Fruit fly (Drosophila melanogaster) S2 (cell line): ENCODE measurements around the gene Eig71Ed.

Source experiments
- CG8478 ChIP-seq: fragments of >200 bp; optimal IDR thresholded peaks from 2 replicates; lab custom pipeline; 2018
- CTCF ChIP-seq, 2 experiments: fragments of >200 bp; optimal IDR thresholded peaks; 2 replicates each; lab custom pipeline; 2018

DNA sequence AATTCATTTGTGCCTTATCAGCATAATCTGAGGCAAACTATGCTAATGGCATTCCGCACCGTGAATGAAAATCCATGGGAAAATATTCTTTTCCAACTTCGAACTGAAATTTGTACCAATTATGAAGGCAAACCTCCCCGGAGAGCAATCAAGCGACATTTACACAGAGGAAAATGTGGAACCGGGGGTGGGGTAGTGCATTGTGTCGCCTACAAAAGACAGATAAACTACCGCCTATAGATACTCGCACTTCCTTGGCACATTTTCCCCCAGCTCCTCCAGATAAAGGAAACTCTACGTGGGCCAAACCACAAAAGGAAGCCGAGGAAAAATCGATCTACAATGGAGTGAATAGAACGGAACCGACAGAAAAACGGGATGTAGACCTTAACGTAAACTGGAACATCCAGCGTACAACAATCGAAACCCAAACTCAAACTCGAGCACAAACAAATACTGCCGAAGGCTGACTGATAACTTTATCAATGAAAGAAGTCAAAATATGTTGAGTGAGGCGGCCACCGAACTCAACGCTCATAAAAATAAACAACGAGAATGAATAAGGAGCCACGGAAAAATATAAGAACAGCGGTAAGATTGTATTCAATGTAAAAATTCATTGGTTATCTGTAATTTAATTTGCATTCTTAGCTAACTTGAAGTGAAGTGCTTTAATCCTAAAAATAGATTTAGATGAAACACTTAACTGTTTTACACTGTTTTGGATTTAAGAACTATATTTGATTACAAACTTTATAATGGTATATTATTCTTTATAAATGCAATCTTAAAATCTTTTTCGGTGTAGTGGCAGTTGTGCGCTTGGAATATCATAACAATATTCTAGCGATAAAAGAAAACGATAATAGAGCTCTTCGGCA lies 38.6 kb downstream of the Eig71Ed start:
- TF ChIP-seq CG8478 (lab: Kevin White, UChicago) (no peak), CTCF (optimal IDR thresholded peaks at IDR 0.05; lab: Kevin White, UChicago) (no peak)
